Worm (Caenorhabditis elegans): ENCODE results near the gene rbm-25.

The rbm-25 gene

DNA sequence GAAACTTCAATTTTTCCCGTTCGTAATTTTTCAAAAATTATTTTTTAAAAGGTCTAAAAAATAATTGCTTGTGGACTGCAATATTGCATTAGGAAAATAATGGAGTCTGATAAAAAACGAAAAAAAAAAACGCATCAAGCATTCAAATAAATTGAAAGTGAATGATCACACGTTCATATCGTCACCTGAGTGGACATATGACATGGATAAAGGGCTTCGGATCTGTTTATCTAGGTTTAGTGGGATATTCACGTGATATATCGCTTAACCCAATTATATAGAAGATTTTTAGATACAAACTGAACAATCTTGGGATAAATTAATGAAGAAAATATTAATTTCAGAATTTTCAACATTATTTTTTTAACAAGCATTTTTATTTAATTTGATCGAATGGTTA is 52.7 kb downstream of the rbm-25 start:
- TF ChIP-seq ceh-34 (tag; optimal IDR thresholded peaks at IDR 0.05) (no peak), dve-1 (tag; optimal IDR thresholded peaks at IDR 0.05) (peak; percentile 10), fax-1 (tag; optimal IDR thresholded peaks at IDR 0.05) (no peak), unc-55 (GFP tag; optimal IDR thresholded peaks at IDR 0.05) (no peak), ztf-16 (tag; optimal IDR thresholded peaks at IDR 0.05) (no peak), pqm-1 (tag; optimal IDR thresholded peaks at IDR 0.05) (no peak), hlh-13 (GFP tag; optimal IDR thresholded peaks at IDR 0.05) (no peak)

DNA sequence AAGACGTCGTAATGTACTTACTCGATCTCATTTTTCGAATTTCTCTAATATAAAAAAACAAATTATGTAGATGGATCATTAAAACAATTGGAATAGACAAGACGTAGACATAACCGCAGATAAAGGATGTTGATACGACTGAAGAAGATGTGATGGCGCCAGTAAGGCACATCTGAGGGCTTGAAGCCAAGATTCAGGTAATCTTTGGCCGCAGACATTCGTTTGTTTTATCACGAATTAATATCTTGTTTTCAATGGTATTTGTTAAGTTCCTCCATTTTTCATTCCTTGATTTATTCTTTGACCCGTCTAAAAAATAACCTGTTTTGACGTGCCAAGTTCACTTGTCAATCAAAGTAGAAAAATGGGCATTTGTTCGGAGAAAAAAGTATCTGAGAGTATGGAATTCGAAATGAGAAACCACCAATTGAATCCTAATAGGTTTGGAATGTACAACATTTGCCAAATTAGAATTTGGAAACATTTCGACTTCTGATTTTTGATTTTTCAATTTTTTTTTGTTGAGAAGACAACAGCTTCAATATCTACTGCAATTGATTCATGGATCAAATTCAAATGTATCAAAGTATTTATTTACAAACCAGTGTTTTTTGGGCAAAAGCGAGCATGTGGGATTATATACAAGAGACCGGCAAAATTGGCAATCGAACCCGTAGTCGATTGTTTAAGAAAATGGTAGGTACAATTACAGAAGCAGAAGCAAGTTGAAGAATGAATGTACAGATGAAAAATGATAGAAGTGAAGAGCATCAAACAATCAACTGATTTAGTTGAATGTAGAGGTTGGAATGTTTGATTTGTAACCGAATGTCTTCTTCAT is 53.8 kb downstream of the rbm-25 start:
- TF ChIP-seq C38D4.7 (GFP tag; optimal IDR thresholded peaks at IDR 0.05) (no peak), ceh-18 (tag; optimal IDR thresholded peaks at IDR 0.05) (no peak), lim-6 (tag; optimal IDR thresholded peaks at IDR 0.05) (no peak), ceh-31 (tag; optimal IDR thresholded peaks at IDR 0.05) (no peak), tbx-2 (tag; optimal IDR thresholded peaks at IDR 0.05) (no peak), sox-4 (tag; optimal IDR thresholded peaks at IDR 0.05) (no peak), odd-2 (tag; optimal IDR thresholded peaks at IDR 0.05) (no peak), hlh-8 (tag; optimal IDR thresholded peaks at IDR 0.05) (no peak), rnt-1 (tag; optimal IDR thresholded peaks at IDR 0.05) (no peak), nhr-11 (tag; optimal IDR thresholded peaks at IDR 0.05) (no peak), hlh-13 (GFP tag; optimal IDR thresholded peaks at IDR 0.05) (no peak), ceh-19 (GFP tag; optimal IDR thresholded peaks at IDR 0.05) (no peak), F13H6.1 (tag; optimal IDR thresholded peaks at IDR 0.05) (no peak), gmeb-2 (tag; optimal IDR thresholded peaks at IDR 0.05) (no peak)

ce11 chrV:12552671-12553212 is 54.7 kb downstream of the rbm-25 start, which contains the start of gene F45D3.4:
F45D3.4 (minus strand) TSS chrV:12553191.
- no peak for TF ChIP-seq unc-3 (GFP tag; conservative IDR thresholded peaks at IDR 0.05)
- TF ChIP-seq unc-3 (tag; optimal IDR thresholded peaks at IDR 0.05) = no peak
- TF ChIP-seq sox-2 (GFP tag; IDR thresholded peaks at IDR 0.05) = no peak
- TF ChIP-seq zip-5 (tag; optimal IDR thresholded peaks at IDR 0.05) = no peak
- TF ChIP-seq pax-1 (tag; optimal IDR thresholded peaks at IDR 0.05) = no peak
- TF ChIP-seq ama-1 (optimal IDR thresholded peaks at IDR 0.05) = no peak
- TF ChIP-seq ceh-18 (tag; optimal IDR thresholded peaks at IDR 0.05) = no peak
- no peak for TF ChIP-seq pqm-1 (tag; optimal IDR thresholded peaks at IDR 0.05)
- TF ChIP-seq pros-1 (tag; optimal IDR thresholded peaks at IDR 0.05) = no peak
- TF ChIP-seq sox-4 (tag; optimal IDR thresholded peaks at IDR 0.05) = no peak
- TF ChIP-seq ceh-45 (GFP tag; IDR thresholded peaks at IDR 0.05) = no peak
- no peak for TF ChIP-seq tbx-7 (tag; optimal IDR thresholded peaks at IDR 0.05)
- no peak for TF ChIP-seq che-1 (tag; optimal IDR thresholded peaks at IDR 0.05)
- TF ChIP-seq fkh-10 (GFP tag; optimal IDR thresholded peaks at IDR 0.05) = no peak
- TF ChIP-seq eyg-1 (tag; optimal IDR thresholded peaks at IDR 0.05) = no peak
- TF ChIP-seq lin-11 (tag; optimal IDR thresholded peaks at IDR 0.05) = no peak
- no peak for TF ChIP-seq ceh-22 (tag; optimal IDR thresholded peaks at IDR 0.05)
- no peak for TF ChIP-seq ceh-24 (tag; optimal IDR thresholded peaks at IDR 0.05)
- TF ChIP-seq ets-4 (tag; optimal IDR thresholded peaks at IDR 0.05) = no peak

Measured in whole organism, late embryonic.